Fruit fly (Drosophila melanogaster) whole organism, embryonic: ENCODE data around the gene CG32440.

Experiments
- CG11504 ChIP-seq: fragments of 200-800 bp; sonication (Bioruptor generic); optimal IDR thresholded peaks from 3 replicates; lab custom pipeline; 2019; ENCODE audit warnings: missing biosample characterization, mild to moderate bottlenecking, missing genetic modification characterization, moderate library complexity
- CG12071 ChIP-seq: fragments of 200-800 bp; sonication (Bioruptor generic); optimal IDR thresholded peaks from 3 replicates; lab custom pipeline; 2018; ENCODE audit warnings: missing biosample characterization, mild to moderate bottlenecking, missing genetic modification characterization
- CG12659 ChIP-seq: fragments of 200-800 bp; sonication (Bioruptor generic); optimal IDR thresholded peaks from 3 replicates; lab custom pipeline; 2017; ENCODE audit warnings: mild to moderate bottlenecking, missing biosample characterization, missing genetic modification reagents, missing genetic modification characterization
- CG15479 ChIP-seq: fragments of 200-800 bp; sonication (Bioruptor generic); optimal IDR thresholded peaks from 3 replicates; lab custom pipeline; 2019; ENCODE audit warnings: missing biosample characterization, mild to moderate bottlenecking, missing genetic modification characterization, moderate library complexity
- CG15601 ChIP-seq: fragments of 200-800 bp; sonication (Bioruptor generic); optimal IDR thresholded peaks from 3 replicates; lab custom pipeline; 2019; ENCODE audit warnings: missing biosample characterization, mild to moderate bottlenecking, missing genetic modification characterization, moderate library complexity
- CG17802 ChIP-seq: fragments of 200-800 bp; sonication (Bioruptor generic); optimal IDR thresholded peaks from 2 replicates; lab custom pipeline; 2018; ENCODE audit warnings: missing biosample characterization, mild to moderate bottlenecking, missing genetic modification characterization, moderate library complexity
- CG18011 ChIP-seq: fragments of 200-800 bp; sonication (Bioruptor generic); optimal IDR thresholded peaks from 2 replicates; lab custom pipeline; 2017; ENCODE audit warnings: missing biosample characterization, missing genetic modification characterization, mild to moderate bottlenecking, moderate library complexity, missing genotype
- CG18764 ChIP-seq: fragments of 200-800 bp; sonication (Bioruptor generic); optimal IDR thresholded peaks from 3 replicates; lab custom pipeline; 2016; ENCODE audit warnings: missing biosample characterization, missing genetic modification characterization
- CG2120 ChIP-seq: fragments of 200-800 bp; sonication (Bioruptor generic); optimal IDR thresholded peaks from 3 replicates; lab custom pipeline; 2016; ENCODE audit warnings: missing biosample characterization, missing genetic modification characterization
- CG2712 ChIP-seq: fragments of 200-800 bp; optimal IDR thresholded peaks from 3 replicates; lab custom pipeline; 2019; ENCODE audit warnings: missing biosample characterization, mild to moderate bottlenecking, missing genetic modification characterization, moderate library complexity
- CG2889 ChIP-seq: fragments of 200-800 bp; sonication (Bioruptor generic); IDR thresholded peaks from 3 replicates; pipeline ENCODE4 v1.3.6; 2022; ENCODE audit warnings: missing biosample characterization, missing genetic modification characterization
- CG3281 ChIP-seq: fragments of 200-800 bp; sonication (Bioruptor generic); optimal IDR thresholded peaks from 3 replicates; lab custom pipeline; 2017; ENCODE audit warnings: missing biosample characterization, mild to moderate bottlenecking, missing genetic modification characterization
- CG34422 ChIP-seq: fragments of 200-800 bp; sonication (Bioruptor generic); IDR thresholded peaks from 3 replicates; pipeline ENCODE4 v1.3.6; 2022; ENCODE audit warnings: missing biosample characterization, missing genetic modification characterization
- CG4360 ChIP-seq: fragments of 200-800 bp; sonication (Bioruptor generic); IDR thresholded peaks from 2 replicates; pipeline ENCODE4 v1.3.6; 2022; ENCODE audit warnings: missing biosample characterization, missing genetic modification characterization
- CG4617 ChIP-seq: fragments of 200-800 bp; sonication (Bioruptor generic); optimal IDR thresholded peaks from 3 replicates; lab custom pipeline; 2016; ENCODE audit warnings: missing biosample characterization, missing genetic modification characterization, borderline replicate concordance
- CG7271 ChIP-seq: fragments of 200-800 bp; sonication (Bioruptor generic); optimal IDR thresholded peaks from 2 replicates; lab custom pipeline; 2018; ENCODE audit warnings: missing biosample characterization, mild to moderate bottlenecking, missing genetic modification characterization, moderate library complexity
- CG7786 ChIP-seq: fragments of 200-800 bp; sonication (Bioruptor generic); optimal IDR thresholded peaks from 2 replicates; lab custom pipeline; 2016; ENCODE audit warnings: missing biosample characterization, missing genetic modification characterization
- CG7963 ChIP-seq: fragments of 200-800 bp; sonication (Bioruptor generic); IDR thresholded peaks from 3 replicates; pipeline ENCODE4 v1.3.6; 2022; ENCODE audit warnings: missing biosample characterization, missing genetic modification characterization; ENCODE audit not compliant: partially characterized antibody
- CG8924 ChIP-seq: fragments of 200-800 bp; optimal IDR thresholded peaks from 3 replicates; lab custom pipeline; 2019; ENCODE audit warnings: missing biosample characterization, mild to moderate bottlenecking, missing genetic modification characterization, moderate library complexity
- Camta ChIP-seq: fragments of 200-800 bp; sonication (Bioruptor generic); optimal IDR thresholded peaks from 2 replicates; lab custom pipeline; 2016; ENCODE audit warnings: missing biosample characterization, missing genetic modification characterization
- CkIIα-i1 ChIP-seq: fragments of 200-800 bp; sonication (Bioruptor generic); IDR thresholded peaks from 2 replicates; pipeline ENCODE4 v1.3.6; 2022; ENCODE audit warnings: missing biosample characterization, missing genetic modification characterization
- CoRest ChIP-seq: fragments of 200-800 bp; sonication (Bioruptor generic); optimal IDR thresholded peaks from 3 replicates; lab custom pipeline; 2018; ENCODE audit warnings: missing biosample characterization, mild to moderate bottlenecking, missing genetic modification characterization, moderate library complexity
- Doc3 ChIP-seq: fragments of 200-800 bp; sonication (Bioruptor generic); IDR thresholded peaks from 3 replicates; pipeline ENCODE4 v1.3.6; 2022; ENCODE audit warnings: missing biosample characterization, missing genetic modification characterization; ENCODE audit not compliant: partially characterized antibody
- Fer1 ChIP-seq: fragments of 200-800 bp; sonication (Bioruptor generic); optimal IDR thresholded peaks from 2 replicates; lab custom pipeline; 2017; ENCODE audit warnings: missing biosample characterization, mild to moderate bottlenecking, missing genetic modification characterization
- Fer2 ChIP-seq: fragments of 200-800 bp; sonication (Bioruptor generic); optimal IDR thresholded peaks from 2 replicates; lab custom pipeline; 2018; ENCODE audit warnings: missing biosample characterization, mild to moderate bottlenecking, missing genetic modification characterization, moderate library complexity
- Hr78 ChIP-seq, 2 experiments: fragments of 200-800 bp in 1 of 2; fragments of >200 bp in 1 of 2; sonication (Bioruptor generic) in 1 of 2; optimal IDR thresholded peaks; 2 replicates each; lab custom pipeline; 2017 to 2019; ENCODE audit warnings: missing biosample characterization in 2 of 2, missing genetic modification characterization in 2 of 2, mild to moderate bottlenecking in 1 of 2, moderate library complexity in 1 of 2
- Lim3 ChIP-seq: fragments of 200-800 bp; sonication (Bioruptor generic); IDR thresholded peaks from 2 replicates; pipeline ENCODE4 v1.3.6; 2022; ENCODE audit warnings: missing biosample characterization, missing genetic modification characterization
- Med ChIP-seq: fragments of 200-800 bp; sonication (Bioruptor generic); peaks from one replicate; lab custom pipeline; 2016; ENCODE audit warnings: missing biosample characterization, missing genetic modification characterization, mild to moderate bottlenecking, inconsistent platforms, moderate library complexity
- NC2β ChIP-seq: fragments of 200-800 bp; sonication (Bioruptor generic); optimal IDR thresholded peaks from 2 replicates; lab custom pipeline; 2016; ENCODE audit warnings: missing biosample characterization, missing genetic modification characterization
- TFAM ChIP-seq: fragments of 200-800 bp; sonication (Bioruptor generic); optimal IDR thresholded peaks from 2 replicates; lab custom pipeline; 2017; ENCODE audit warnings: missing biosample characterization, missing genetic modification characterization, inconsistent platforms
- Xbp1 ChIP-seq: fragments of 200-800 bp; sonication (Bioruptor generic); optimal IDR thresholded peaks from 3 replicates; lab custom pipeline; 2016; ENCODE audit warnings: missing biosample characterization, mild to moderate bottlenecking, missing genetic modification characterization
- ap ChIP-seq: fragments of 200-800 bp; sonication (Bioruptor generic); IDR thresholded peaks from 2 replicates; pipeline ENCODE4 v1.3.6; 2022; ENCODE audit warnings: missing biosample characterization, missing genetic modification characterization
- bbx ChIP-seq: fragments of 200-800 bp; sonication (Bioruptor generic); IDR thresholded peaks from 2 replicates; pipeline ENCODE4 v1.3.6; 2022; ENCODE audit warnings: missing biosample characterization, missing genetic modification characterization; ENCODE audit not compliant: partially characterized antibody
- cato ChIP-seq: fragments of 200-800 bp; sonication (Bioruptor generic); optimal IDR thresholded peaks from 2 replicates; lab custom pipeline; 2016; ENCODE audit warnings: missing biosample characterization, missing genetic modification characterization, borderline replicate concordance
- cg ChIP-seq: fragments of 200-800 bp; sonication (Bioruptor generic); optimal IDR thresholded peaks from 3 replicates; lab custom pipeline; 2019; ENCODE audit warnings: missing biosample characterization, mild to moderate bottlenecking, missing genetic modification characterization, moderate library complexity
- chif ChIP-seq, 2 experiments: fragments of 200-800 bp; sonication (Bioruptor generic); optimal IDR thresholded peaks; 3 replicates each; lab custom pipeline; 2016; ENCODE audit warnings: missing biosample characterization in 2 of 2, missing genetic modification characterization in 2 of 2
- chn ChIP-seq: fragments of 200-800 bp; sonication (Bioruptor generic); optimal IDR thresholded peaks from 2 replicates; lab custom pipeline; 2016; ENCODE audit warnings: missing biosample characterization, missing genetic modification characterization
- da ChIP-seq: fragments of 200-800 bp; sonication (Bioruptor generic); optimal IDR thresholded peaks from 2 replicates; lab custom pipeline; 2016; ENCODE audit warnings: missing biosample characterization, missing genetic modification characterization
- fu2 ChIP-seq: fragments of 200-800 bp; sonication (Bioruptor generic); optimal IDR thresholded peaks from 2 replicates; lab custom pipeline; 2016; ENCODE audit warnings: missing biosample characterization, missing genetic modification characterization
- gem ChIP-seq: fragments of 200-800 bp; sonication (Bioruptor generic); optimal IDR thresholded peaks from 2 replicates; lab custom pipeline; 2019; ENCODE audit warnings: missing biosample characterization, mild to moderate bottlenecking, missing genetic modification characterization, moderate library complexity
- gt ChIP-seq: fragments of 200-800 bp; sonication (Bioruptor generic); IDR thresholded peaks from 2 replicates; pipeline ENCODE4 v1.3.6; 2022; ENCODE audit warnings: missing biosample characterization, missing genetic modification characterization
- odd ChIP-seq: fragments of 200-800 bp; sonication (Bioruptor generic); optimal IDR thresholded peaks from 2 replicates; lab custom pipeline; 2017; ENCODE audit warnings: missing biosample characterization, mild to moderate bottlenecking, missing genetic modification characterization
- onecut ChIP-seq: fragments of 200-800 bp; sonication (Bioruptor generic); IDR thresholded peaks from 2 replicates; pipeline ENCODE4 v1.3.6; 2022; ENCODE audit warnings: missing biosample characterization, missing genetic modification characterization
- pita ChIP-seq: fragments of 200-800 bp; sonication (Bioruptor generic); optimal IDR thresholded peaks from 2 replicates; lab custom pipeline; 2017; ENCODE audit warnings: missing biosample characterization, mild to moderate bottlenecking, missing genetic modification characterization
- pzg ChIP-seq: fragments of 200-800 bp; sonication (Bioruptor generic); optimal IDR thresholded peaks from 3 replicates; lab custom pipeline; 2018; ENCODE audit warnings: missing biosample characterization, mild to moderate bottlenecking, missing genetic modification characterization, moderate library complexity
- sens ChIP-seq: fragments of 200-800 bp; sonication (Bioruptor generic); peaks from one replicate; lab custom pipeline; 2016; ENCODE audit warnings: missing biosample characterization, missing genetic modification characterization
- slbo ChIP-seq: fragments of 200-800 bp; sonication (Bioruptor generic); IDR thresholded peaks from 2 replicates; pipeline ENCODE4 v1.3.6; 2022; ENCODE audit warnings: missing biosample characterization, missing genetic modification characterization
- unc-4 ChIP-seq: fragments of 200-800 bp; sonication (Bioruptor generic); IDR thresholded peaks from 2 replicates; pipeline ENCODE4 v1.3.6; 2022; ENCODE audit warnings: missing biosample characterization, missing genetic modification characterization; ENCODE audit not compliant: partially characterized antibody

Gene CG32440

dm6 chr3L:21317416-21318259 is 42.3 kb upstream of the CG32440 start, which contains the start of gene Pc (continued):
- TF ChIP-seq Fer2 (tag; lab: Kevin White, UChicago) (no peak), CG12659 (GFP tag; lab: Kevin White, UChicago) (peak; percentile 82), gem (tag; lab: Kevin White, UChicago) (no peak), CkIIα-i1 (GFP tag; lab: Robert Waterston, UW) (0 out of 2 replicates have a peak, but pooled peaks have one; percentile 13), chn (no peak), CG7786 (GFP tag; lab: Kevin White, UChicago) (peak; percentile 5), onecut (GFP tag; lab: Robert Waterston, UW) (peak; percentile 18; the same call in 1 of the 2 replicates), CG2120 (GFP tag; lab: Kevin White, UChicago) (peak; percentile 39), Lim3 (GFP tag; lab: Robert Waterston, UW) (no peak), odd (GFP tag; lab: Kevin White, UChicago) (no peak), CG34422 (GFP tag; lab: Robert Waterston, UW) (peak; percentile 51; the same call in 1 of the 3 replicates), CG17802 (peak; percentile 8), CG2889 (GFP tag; lab: Robert Waterston, UW) (no peak), ap (GFP tag; lab: Robert Waterston, UW) (no peak), CG15601 (tag; lab: Kevin White, UChicago) (peak; percentile 32), fu2 (GFP tag; lab: Kevin White, UChicago) (peak; percentile 1), cg (GFP tag; lab: Kevin White, UChicago) (peak; percentile 93), CG12071 (GFP tag; lab: Kevin White, UChicago) (no peak), CG7963 (peak; percentile 78), Xbp1 (peak; percentile 10), CG4617 (GFP tag; lab: Kevin White, UChicago) (peak; percentile 89), sens (GFP tag; lab: Kevin White, UChicago) (peak; percentile 51), NC2β (peak; percentile 38), Fer1 (GFP tag; lab: Kevin White, UChicago) (no peak), Hr78 (GFP tag; optimal IDR thresholded peaks at IDR 0.05; lab: Kevin White, UChicago) (no peak), pzg (peak; percentile 98), pita (GFP tag; lab: Kevin White, UChicago) (peak; percentile 87), CG15479 (GFP tag; lab: Kevin White, UChicago) (peak; percentile 24), slbo (GFP tag; lab: Robert Waterston, UW) (peak; percentile 40), CoRest (tag; lab: Kevin White, UChicago) (peak; percentile 53), bbx (GFP tag; lab: Robert Waterston, UW) (peak; percentile 88), CG2712 (tag; lab: Kevin White, UChicago) (peak; percentile 79), CG3281 (GFP tag; lab: Kevin White, UChicago) (no peak), Doc3 (GFP tag; lab: Robert Waterston, UW) (peak; percentile 76), chif (GFP tag; optimal IDR thresholded peaks at IDR 0.05; lab: Kevin White, UChicago) (peak in 1 of 2 experiments; percentile 37), CG18011 (GFP tag; lab: Kevin White, UChicago) (no peak), cato (GFP tag; lab: Kevin White, UChicago) (no peak), Camta (peak; percentile 10), CG4360 (GFP tag; lab: Robert Waterston, UW) (no peak), gt (GFP tag; lab: Robert Waterston, UW) (no peak), unc-4 (GFP tag; lab: Robert Waterston, UW) (peak; percentile 86), Med (GFP tag; lab: Kevin White, UChicago) (peak; percentile 88), da (peak; percentile 0), CG11504 (tag; lab: Kevin White, UChicago) (peak; percentile 56), CG18764 (peak; percentile 6), TFAM (GFP tag; lab: Kevin White, UChicago) (no peak), CG8924 (tag; lab: Kevin White, UChicago) (peak; percentile 18), CG7271 (tag; lab: Kevin White, UChicago) (no peak)
